Fruit fly (Drosophila melanogaster) Kc167 (cell line): ENCODE data around the gene g.

Experiments
- Myc ChIP-seq: fragments of >200 bp; optimal IDR thresholded peaks from 2 replicates; lab custom pipeline; 2017; ENCODE audit warnings: missing external identifiers
- Sin3A ChIP-seq: fragments of >200 bp; optimal IDR thresholded peaks from 2 replicates; lab custom pipeline; 2018; ENCODE audit warnings: missing external identifiers
- h ChIP-seq: fragments of >200 bp; optimal IDR thresholded peaks from 3 replicates; lab custom pipeline; 2018; ENCODE audit warnings: missing external identifiers
- insv ChIP-seq: fragments of >200 bp; optimal IDR thresholded peaks from 3 replicates; lab custom pipeline; 2018; ENCODE audit warnings: missing external identifiers
- psq ChIP-seq: fragments of >200 bp; optimal IDR thresholded peaks from 2 replicates; lab custom pipeline; 2017; ENCODE audit warnings: missing external identifiers

DNA sequence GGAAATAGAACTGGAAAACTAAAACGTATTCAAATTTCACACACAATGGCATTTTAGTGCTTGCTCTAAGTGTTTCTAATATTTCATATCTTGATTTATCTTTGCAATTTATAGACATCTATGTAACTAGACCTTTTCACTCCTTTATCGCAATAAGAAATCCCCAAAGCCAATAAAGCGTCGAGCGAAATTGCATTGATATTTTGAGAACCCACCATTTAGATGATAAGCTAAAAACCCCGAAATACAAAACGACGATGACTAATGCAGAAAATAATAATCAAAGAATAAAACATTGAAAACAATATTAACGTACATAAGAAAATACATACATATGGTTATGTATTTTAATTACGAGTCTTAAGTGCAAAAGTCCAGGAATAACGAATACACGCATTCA is 42.5 kb upstream of the g start:
- TF ChIP-seq Myc (lab: Kevin White, UChicago) (no peak), psq (lab: Kevin White, UChicago) (no peak), h (lab: Kevin White, UChicago) (no peak), Sin3A (lab: Kevin White, UChicago) (no peak), insv (lab: Kevin White, UChicago) (no peak)
